Fruit fly (Drosophila melanogaster): ENCODE measurements around the gene Nepl8.

dm6 chr2L:16535071-16535581 lies 47.2 kb downstream of the Nepl8 start:
- TF ChIP-seq C15 (GFP tag; IDR thresholded peaks at IDR 0.05), result no peak
- no peak for TF ChIP-seq CG15073 (GFP tag; optimal IDR thresholded peaks at IDR 0.05)
- TF ChIP-seq CG8281 (tag; optimal IDR thresholded peaks at IDR 0.05), result peak; percentile 48
- TF ChIP-seq Rx (GFP tag; IDR thresholded peaks at IDR 0.05), result peak; percentile 28; the same call in 1 of the 2 replicates
- TF ChIP-seq Optix (GFP tag; IDR thresholded peaks at IDR 0.05), result no peak
- 0 out of 2 replicates have a peak, but pooled peaks have one; percentile 11 for TF ChIP-seq MBD-R2 (GFP tag; IDR thresholded peaks at IDR 0.05)
- TF ChIP-seq run (tag; optimal IDR thresholded peaks at IDR 0.05), result peak; percentile 60
- TF ChIP-seq croc (GFP tag; conservative IDR thresholded peaks at IDR 0.05), result peak; percentile 31; the same call in 1 of the 3 replicates
- 0 out of 2 replicates have a peak, but pooled peaks have one; percentile 34 for TF ChIP-seq CG31224 (GFP tag; IDR thresholded peaks at IDR 0.05)

Data from whole organism, embryonic.